Fruit fly (Drosophila melanogaster): ENCODE results near the gene Or1a.

Or1a gene

DNA sequence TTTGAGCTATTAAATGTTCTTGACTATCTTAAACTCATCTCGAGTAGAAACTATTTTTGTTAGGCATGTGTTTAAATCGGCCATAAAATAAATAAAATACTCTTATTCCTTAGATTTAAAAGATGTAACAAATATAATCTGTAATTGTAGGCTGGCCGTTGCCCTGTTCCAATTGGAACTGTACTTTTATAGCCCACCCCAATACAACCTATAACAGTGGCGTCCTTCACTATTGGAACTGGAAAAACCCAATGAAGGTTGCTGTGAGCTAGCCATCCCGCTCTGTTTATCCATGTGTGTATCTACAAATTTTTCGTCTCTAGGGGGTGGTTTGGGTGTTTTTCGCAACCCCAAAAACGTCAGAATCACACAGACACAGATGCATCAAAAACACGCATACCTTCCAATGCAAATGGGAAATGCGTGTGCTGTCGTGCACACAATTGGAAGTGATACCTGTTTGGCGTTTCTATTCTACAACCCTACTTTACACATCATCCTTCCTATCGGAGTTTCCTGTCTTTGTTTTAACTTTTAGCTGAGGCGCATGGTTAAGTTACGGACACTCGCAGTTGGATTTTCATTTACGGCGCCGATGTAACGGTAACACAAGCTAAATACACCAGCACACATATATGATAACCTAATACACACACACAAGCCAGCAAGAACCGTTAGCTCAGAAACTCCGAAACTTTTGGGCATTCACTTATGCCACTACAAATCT, 36.4 kb upstream of the Or1a start (continued):
- TF ChIP-seq bsh (GFP tag; optimal IDR thresholded peaks at IDR 0.05) (no peak), CG10565 (GFP tag; optimal IDR thresholded peaks at IDR 0.05) (no peak), CG11695 (GFP tag; IDR thresholded peaks at IDR 0.05) (no peak), Elba2 (GFP tag; optimal IDR thresholded peaks at IDR 0.05) (peak; percentile 75), CG11504 (tag; optimal IDR thresholded peaks at IDR 0.05) (peak; percentile 11), gem (tag; optimal IDR thresholded peaks at IDR 0.05) (peak; percentile 46), CG32532 (GFP tag; IDR thresholded peaks at IDR 0.05) (no peak), gsb-n (tag; optimal IDR thresholded peaks at IDR 0.05) (no peak), tio (GFP tag; optimal IDR thresholded peaks at IDR 0.05) (no peak), CG2889 (GFP tag; IDR thresholded peaks at IDR 0.05) (no peak), CG3726 (GFP tag; IDR thresholded peaks at IDR 0.05) (no peak), Dip3 (GFP tag; optimal IDR thresholded peaks at IDR 0.05) (peak; percentile 2), grau (tag; optimal IDR thresholded peaks at IDR 0.05) (peak; percentile 48), CG17359 (tag; optimal IDR thresholded peaks at IDR 0.05) (peak; percentile 3), CG10209 (GFP tag; optimal IDR thresholded peaks at IDR 0.05) (peak; percentile 8), org-1 (GFP tag; optimal IDR thresholded peaks at IDR 0.05) (no peak), Vsx1 (GFP tag; optimal IDR thresholded peaks at IDR 0.05) (no peak), B-H1 (GFP tag; IDR thresholded peaks at IDR 0.05) (no peak), Atf6 (GFP tag; IDR thresholded peaks at IDR 0.05) (no peak), Atf-2 (GFP tag; optimal IDR thresholded peaks at IDR 0.05) (no peak), CG30020 (tag; optimal IDR thresholded peaks at IDR 0.05) (no peak), CG13123 (GFP tag; optimal IDR thresholded peaks at IDR 0.05) (no peak), insv (GFP tag; optimal IDR thresholded peaks at IDR 0.05) (peak; percentile 53 to 93), al (GFP tag; IDR thresholded peaks at IDR 0.05) (no peak), CG4360 (GFP tag; IDR thresholded peaks at IDR 0.05) (no peak), CG15269 (tag; optimal IDR thresholded peaks at IDR 0.05) (peak; percentile 23), ATbp (GFP tag; optimal IDR thresholded peaks at IDR 0.05) (peak; percentile 7), Optix (GFP tag; IDR thresholded peaks at IDR 0.05) (no peak), abd-A (tag; optimal IDR thresholded peaks at IDR 0.05) (peak; percentile 28), CG10321 (GFP tag; IDR thresholded peaks at IDR 0.05) (peak; percentile 78), Med (GFP tag) (peak; percentile 77), Fer2 (tag; optimal IDR thresholded peaks at IDR 0.05) (no peak), D19A (tag; optimal IDR thresholded peaks at IDR 0.05) (peak; percentile 19), Sox102F (GFP tag; optimal IDR thresholded peaks at IDR 0.05) (no peak), pros (GFP tag; optimal IDR thresholded peaks at IDR 0.05) (peak; percentile 54), Lhr (GFP tag; optimal IDR thresholded peaks at IDR 0.05) (no peak), sc (optimal IDR thresholded peaks at IDR 0.05) (no peak), sc (GFP tag; optimal IDR thresholded peaks at IDR 0.05) (no peak), CG5245 (GFP tag; optimal IDR thresholded peaks at IDR 0.05) (no peak), CG8924 (tag; optimal IDR thresholded peaks at IDR 0.05) (peak; percentile 29), Sox100B (GFP tag; optimal IDR thresholded peaks at IDR 0.05) (no peak), Sin3A (optimal IDR thresholded peaks at IDR 0.05) (no peak), ranshi (GFP tag; IDR thresholded peaks at IDR 0.05) (no peak), CG32767 (GFP tag; IDR thresholded peaks at IDR 0.05) (peak; percentile 68; the same call in 1 of the 2 replicates), sob (GFP tag; IDR thresholded peaks at IDR 0.05) (no peak), CG8765 (GFP tag; IDR thresholded peaks at IDR 0.05) (no peak), CG16863 (GFP tag; optimal IDR thresholded peaks at IDR 0.05) (no peak), CG2678 (tag; optimal IDR thresholded peaks at IDR 0.05) (peak; percentile 40), Kr (GFP tag; optimal IDR thresholded peaks at IDR 0.05) (peak; percentile 35), CG2120 (GFP tag; optimal IDR thresholded peaks at IDR 0.05) (peak; percentile 42), CG9817 (tag; optimal IDR thresholded peaks at IDR 0.05) (no peak)
